Worm (Caenorhabditis elegans) whole organism, early embryonic: Measurements from ENCODE around the gene K10H10.13.

Source experiments
- B0310.2 ChIP-seq: sonication (generic microtip); optimal IDR thresholded peaks from 2 replicates; lab custom pipeline; 2016; ENCODE audit warnings: mild to moderate bottlenecking, missing genetic modification characterization, missing compliant biosample characterization
- F13C5.2 ChIP-seq: sonication (generic microtip); optimal IDR thresholded peaks from 2 replicates; lab custom pipeline; 2017; ENCODE audit warnings: mild to moderate bottlenecking, missing genetic modification characterization, inconsistent platforms, missing compliant biosample characterization
- aly-1 ChIP-seq: sonication (generic microtip); optimal IDR thresholded peaks from 2 replicates; lab custom pipeline; 2016; ENCODE audit warnings: missing genetic modification characterization, missing compliant biosample characterization
- ama-1 ChIP-seq: fragments of 150-350 bp; optimal IDR thresholded peaks from 2 replicates; lab custom pipeline; 2014
- ceh-13 ChIP-seq: fragments of 200-800 bp; sonication (Bioruptor generic); optimal IDR thresholded peaks from 2 replicates; lab custom pipeline; 2018; ENCODE audit warnings: mild to moderate bottlenecking, missing genetic modification characterization, missing compliant biosample characterization
- ceh-36 ChIP-seq: sonication (generic microtip); optimal IDR thresholded peaks from 2 replicates; lab custom pipeline; 2016; ENCODE audit warnings: missing genetic modification characterization, inconsistent platforms, missing compliant biosample characterization
- ets-7 ChIP-seq: sonication (generic microtip); optimal IDR thresholded peaks from 2 replicates; lab custom pipeline; 2016; ENCODE audit warnings: missing genotype, missing genetic modification characterization, missing compliant biosample characterization
- flt-1 ChIP-seq: fragments of 200-800 bp; sonication (Bioruptor generic); IDR thresholded peaks from 2 replicates; pipeline ENCODE4 v1.3.6; 2022; ENCODE audit warnings: missing genetic modification characterization, missing compliant biosample characterization
- hmbx-1 ChIP-seq: sonication (generic microtip); optimal IDR thresholded peaks from 2 replicates; lab custom pipeline; 2016; ENCODE audit warnings: mild to moderate bottlenecking, missing genetic modification characterization, missing compliant biosample characterization
- hmg-4 ChIP-seq: fragments of 200-800 bp; sonication (Bioruptor generic); optimal IDR thresholded peaks from 2 replicates; lab custom pipeline; 2018; ENCODE audit warnings: mild to moderate bottlenecking, missing genetic modification characterization, missing compliant biosample characterization
- hnd-1 ChIP-seq: sonication (generic microtip); optimal IDR thresholded peaks from 2 replicates; lab custom pipeline; 2016; ENCODE audit warnings: missing genetic modification characterization, missing compliant biosample characterization
- pes-1 ChIP-seq: fragments of 200-800 bp; sonication (Bioruptor generic); IDR thresholded peaks from 2 replicates; pipeline ENCODE4 v1.3.6; 2022; ENCODE audit warnings: missing genetic modification reagents, missing genetic modification characterization, missing compliant biosample characterization
- scrt-1 ChIP-seq: fragments of 200-800 bp; sonication (Bioruptor generic); IDR thresholded peaks from 2 replicates; pipeline ENCODE4 v1.3.6; 2022; ENCODE audit warnings: missing genetic modification characterization, missing compliant biosample characterization
- sea-1 ChIP-seq: fragments of 200-800 bp; sonication (Bioruptor generic); conservative IDR thresholded peaks from 2 replicates; pipeline ENCODE4 v1.3.6; 2022; ENCODE audit warnings: missing genetic modification characterization, missing compliant biosample characterization
- tbx-11 ChIP-seq: fragments of 200-800 bp; sonication (Bioruptor generic); IDR thresholded peaks from 2 replicates; pipeline ENCODE4 v1.3.6; 2022; ENCODE audit warnings: missing genetic modification characterization, missing compliant biosample characterization
- tbx-37 ChIP-seq: fragments of 200-800 bp; sonication (Bioruptor generic); conservative IDR thresholded peaks from 2 replicates; pipeline ENCODE4 v1.3.6; 2022; ENCODE audit warnings: missing genetic modification reagents, missing genetic modification characterization, missing compliant biosample characterization
- tra-4 ChIP-seq: sonication (generic microtip); optimal IDR thresholded peaks from 2 replicates; lab custom pipeline; 2017; ENCODE audit warnings: missing genetic modification characterization, missing compliant biosample characterization

Gene K10H10.13

ce11 chrII:14527104-14527503, 16.0 kb upstream of the K10H10.13 start:
- TF ChIP-seq flt-1 (no peak), hnd-1 (no peak), tra-4 (tag; lab: Kevin White, UChicago) (no peak), ceh-13 (GFP tag; lab: Kevin White, UChicago) (no peak), F13C5.2 (no peak)

- TF ChIP-seq pes-1 (no peak), ceh-36 (tag; lab: Kevin White, UChicago) (no peak), B0310.2 (no peak), tra-4 (tag; lab: Kevin White, UChicago) (no peak), tbx-11 (GFP tag; lab: Robert Waterston, UW) (no peak), aly-1 (tag; lab: Kevin White, UChicago) (no peak), ama-1 (no peak)
These were observed 13.9 kb upstream of the K10H10.13 start, which contains the start of gene F57C2.4 for ce11 chrII:14525013-14525412. Gene F57C2.4, plus strand, starts transcription at chrII:14525313.

- no peak for TF ChIP-seq aly-1 (tag; lab: Kevin White, UChicago)
- no peak for TF ChIP-seq ets-7 (tag; lab: Kevin White, UChicago)
- no peak for TF ChIP-seq tra-4 (tag; lab: Kevin White, UChicago)
- TF ChIP-seq B0310.2: no peak
- TF ChIP-seq scrt-1 (GFP tag; lab: Robert Waterston, UW): no peak
- no peak for TF ChIP-seq hnd-1
- TF ChIP-seq flt-1: no peak
- TF ChIP-seq hmg-4: no peak
- no peak for TF ChIP-seq ceh-36 (tag; lab: Kevin White, UChicago)
- no peak for TF ChIP-seq hmbx-1 (tag; lab: Kevin White, UChicago)
- no peak for TF ChIP-seq tbx-11 (GFP tag; lab: Robert Waterston, UW)
- no peak for TF ChIP-seq ama-1
These were observed 12.6 kb upstream of the K10H10.13 start, which contains the start of gene pot-2 for ce11 chrII:14523645-14524223. Gene pot-2, plus strand, starts transcription at chrII:14524173.

- TF ChIP-seq scrt-1 (GFP tag; lab: Robert Waterston, UW): no peak
- no peak for TF ChIP-seq ceh-13 (GFP tag; lab: Kevin White, UChicago)
- TF ChIP-seq tbx-11 (GFP tag; lab: Robert Waterston, UW): no peak
- TF ChIP-seq hmg-4: no peak
- TF ChIP-seq tbx-37 (GFP tag; lab: Robert Waterston, UW): no peak
- no peak for TF ChIP-seq ama-1
- no peak for TF ChIP-seq ceh-36 (tag; lab: Kevin White, UChicago)
These were observed 12.0 kb upstream of the K10H10.13 start, which contains the start of gene btb-20 for ce11 chrII:14523070-14523572. Gene btb-20, minus strand, starts transcription at chrII:14523522.

ce11 chrII:14522037-14522436, 10.9 kb upstream of the K10H10.13 start, which contains the start of gene btb-19:
Gene btb-19, minus strand, starts transcription at chrII:14522137.
- TF ChIP-seq aly-1 (tag; lab: Kevin White, UChicago): no peak
- TF ChIP-seq tbx-11 (GFP tag; lab: Robert Waterston, UW): no peak
- no peak for TF ChIP-seq tra-4 (tag; lab: Kevin White, UChicago)
- TF ChIP-seq scrt-1 (GFP tag; lab: Robert Waterston, UW): no peak
- no peak for TF ChIP-seq hnd-1
- no peak for TF ChIP-seq flt-1
- TF ChIP-seq ceh-13 (GFP tag; lab: Kevin White, UChicago): no peak
- no peak for TF ChIP-seq F13C5.2
- no peak for TF ChIP-seq pes-1
- TF ChIP-seq B0310.2: no peak
- no peak for TF ChIP-seq sea-1

ce11 chrII:14515017-14515416, 3.9 kb upstream of the K10H10.13 start, which contains the start of gene K10H10.9:
Gene K10H10.9, minus strand, starts transcription at chrII:14515117.
- no peak for TF ChIP-seq B0310.2
- no peak for TF ChIP-seq ets-7 (tag; lab: Kevin White, UChicago)
- no peak for TF ChIP-seq tbx-11 (GFP tag; lab: Robert Waterston, UW)
- TF ChIP-seq tbx-37 (GFP tag; lab: Robert Waterston, UW): no peak
- TF ChIP-seq ceh-13 (GFP tag; lab: Kevin White, UChicago): no peak
- no peak for TF ChIP-seq flt-1
- TF ChIP-seq tra-4 (tag; lab: Kevin White, UChicago): no peak
- TF ChIP-seq hmg-4: no peak
- no peak for TF ChIP-seq sea-1
- no peak for TF ChIP-seq scrt-1 (GFP tag; lab: Robert Waterston, UW)
- no peak for TF ChIP-seq F13C5.2
- TF ChIP-seq ceh-36 (tag; lab: Kevin White, UChicago): no peak
- TF ChIP-seq hnd-1: no peak
- TF ChIP-seq ama-1: no peak
- TF ChIP-seq aly-1 (tag; lab: Kevin White, UChicago): no peak
- no peak for TF ChIP-seq hmbx-1 (tag; lab: Kevin White, UChicago)
- TF ChIP-seq pes-1: no peak

- TF ChIP-seq ceh-36 (tag; lab: Kevin White, UChicago) (no peak), F13C5.2 (no peak), tbx-37 (GFP tag; lab: Robert Waterston, UW) (no peak), ama-1 (no peak), B0310.2 (no peak), scrt-1 (GFP tag; lab: Robert Waterston, UW) (no peak), flt-1 (no peak), aly-1 (tag; lab: Kevin White, UChicago) (no peak)
These were observed 927 bp downstream of the K10H10.13 start for ce11 chrII:14510162-14510561.

- no peak for TF ChIP-seq pes-1
- no peak for TF ChIP-seq tbx-11 (GFP tag; lab: Robert Waterston, UW)
- no peak for TF ChIP-seq sea-1
- TF ChIP-seq ceh-36 (tag; lab: Kevin White, UChicago): no peak
- no peak for TF ChIP-seq aly-1 (tag; lab: Kevin White, UChicago)
- no peak for TF ChIP-seq ama-1
- no peak for TF ChIP-seq B0310.2
- no peak for TF ChIP-seq scrt-1 (GFP tag; lab: Robert Waterston, UW)
- no peak for TF ChIP-seq tbx-37 (GFP tag; lab: Robert Waterston, UW)
- TF ChIP-seq ceh-13 (GFP tag; lab: Kevin White, UChicago): no peak
- TF ChIP-seq flt-1: no peak
- no peak for TF ChIP-seq hmbx-1 (tag; lab: Kevin White, UChicago)
- TF ChIP-seq hmg-4: no peak
- no peak for TF ChIP-seq ets-7 (tag; lab: Kevin White, UChicago)
- no peak for TF ChIP-seq F13C5.2
- no peak for TF ChIP-seq tra-4 (tag; lab: Kevin White, UChicago)
These were observed 3.5 kb downstream of the K10H10.13 start, which contains the start of the genes K10H10.7 and K10H10.10 for ce11 chrII:14507563-14507962. Gene K10H10.7, minus strand, starts transcription at chrII:14507663. Gene K10H10.10, plus strand, starts transcription at chrII:14507766.
